Worm (Caenorhabditis elegans): ENCODE results near the gene T10C6.15.

The T10C6.15 gene

ce11 chrV:16000433-16000832 is 45.3 kb downstream of the T10C6.15 start, which contains the start of gene nhr-50:
TSS of gene nhr-50 (minus strand) at chrV:16000631.
- peak; percentile 45 for TF ChIP-seq nhr-21 (tag; optimal IDR thresholded peaks at IDR 0.05)
- peak; percentile 8 for TF ChIP-seq gmeb-1 (tag; optimal IDR thresholded peaks at IDR 0.05)
- peak; percentile 69 for TF ChIP-seq sma-3 (GFP tag; optimal IDR thresholded peaks at IDR 0.05)
- no peak for TF ChIP-seq lin-13 (GFP tag; optimal IDR thresholded peaks at IDR 0.05)
- no peak for TF ChIP-seq Y55F3AM.14 (GFP tag; optimal IDR thresholded peaks at IDR 0.05)
- no peak for TF ChIP-seq nhr-11 (tag; optimal IDR thresholded peaks at IDR 0.05)
- peak; percentile 99 for TF ChIP-seq fos-1 (tag; optimal IDR thresholded peaks at IDR 0.05)
- no peak for TF ChIP-seq mab-5 (tag; optimal IDR thresholded peaks at IDR 0.05)
- TF ChIP-seq C34F6.9 (tag; optimal IDR thresholded peaks at IDR 0.05): peak; percentile 45
- TF ChIP-seq lsy-2 (tag; optimal IDR thresholded peaks at IDR 0.05): no peak
- TF ChIP-seq ZK546.5 (tag; optimal IDR thresholded peaks at IDR 0.05): no peak
- peak; percentile 54 for TF ChIP-seq nhr-129 (tag; optimal IDR thresholded peaks at IDR 0.05)
- no peak for TF ChIP-seq aly-2 (tag; optimal IDR thresholded peaks at IDR 0.05)
- TF ChIP-seq nhr-23 (tag; optimal IDR thresholded peaks at IDR 0.05): no peak
- peak; percentile 53 for TF ChIP-seq F13H6.1 (tag; optimal IDR thresholded peaks at IDR 0.05)
- peak; percentile 8 for TF ChIP-seq ztf-4 (tag; optimal IDR thresholded peaks at IDR 0.05)
- no peak for TF ChIP-seq mdl-1 (tag; optimal IDR thresholded peaks at IDR 0.05)
- TF ChIP-seq nhr-6 (tag; optimal IDR thresholded peaks at IDR 0.05): no peak
- TF ChIP-seq sma-9 (GFP tag; optimal IDR thresholded peaks at IDR 0.05): peak; percentile 91
- TF ChIP-seq sma-9 (tag; optimal IDR thresholded peaks at IDR 0.05): no peak
- peak; percentile 83 for TF ChIP-seq crh-2 (tag; optimal IDR thresholded peaks at IDR 0.05)
- TF ChIP-seq ztf-11 (tag; optimal IDR thresholded peaks at IDR 0.05): no peak
- TF ChIP-seq blmp-1 (tag; optimal IDR thresholded peaks at IDR 0.05; ENCODE audit: insufficient read depth): peak; percentile 97
- TF ChIP-seq lin-11 (tag; optimal IDR thresholded peaks at IDR 0.05): no peak
- TF ChIP-seq egl-27 (tag; optimal IDR thresholded peaks at IDR 0.05): peak; percentile 57
- TF ChIP-seq alr-1 (tag; optimal IDR thresholded peaks at IDR 0.05): no peak
- TF ChIP-seq unc-39 (tag; optimal IDR thresholded peaks at IDR 0.05): no peak

- TF ChIP-seq lsy-2 (tag; optimal IDR thresholded peaks at IDR 0.05): no peak
Observed at ce11 chrV:15996655-15997186, 49.0 kb downstream of the T10C6.15 start, which contains the start of the genes C06C6.9 and C06C6.8. TSS of gene C06C6.9 (minus strand) at chrV:15996755. TSS of gene C06C6.8 (plus strand) at chrV:15997136.

Data from whole organism, L2 larva.